Fruit fly (Drosophila melanogaster) whole organism, prepupa: Measurements from ENCODE around the gene CG12012.
A peak's percentile ranks its signal among the peaks of the same experiment; 100 is the strongest.

Experiments
- CG1621 ChIP-seq: fragments of 200-800 bp; sonication (Bioruptor generic); optimal IDR thresholded peaks from 3 replicates; lab custom pipeline; 2018; ENCODE audit warnings: missing biosample characterization, mild to moderate bottlenecking, missing genetic modification characterization
- CG6792 ChIP-seq: fragments of 200-800 bp; sonication (Bioruptor generic); optimal IDR thresholded peaks from 3 replicates; lab custom pipeline; 2016; ENCODE audit warnings: missing biosample characterization, missing genetic modification characterization
- CG6854 ChIP-seq: fragments of 200-800 bp; sonication (Bioruptor generic); optimal IDR thresholded peaks from 2 replicates; lab custom pipeline; 2017; ENCODE audit warnings: missing biosample characterization, mild to moderate bottlenecking, missing genetic modification characterization
- CG8632 ChIP-seq: fragments of 200-800 bp; sonication (Bioruptor generic); optimal IDR thresholded peaks from 3 replicates; lab custom pipeline; 2016; ENCODE audit warnings: missing biosample characterization, missing genetic modification characterization
- cyc ChIP-seq: fragments of 200-800 bp; sonication (Bioruptor generic); optimal IDR thresholded peaks from 3 replicates; lab custom pipeline; 2016; ENCODE audit warnings: missing biosample characterization, missing genetic modification characterization
- salr ChIP-seq, 2 experiments: fragments of 200-800 bp; sonication (Bioruptor generic); optimal IDR thresholded peaks; 3 replicates each; lab custom pipeline; 2016 to 2018; ENCODE audit warnings: missing biosample characterization in 2 of 2, missing genetic modification characterization in 2 of 2, mild to moderate bottlenecking in 1 of 2
- spab ChIP-seq: fragments of 200-800 bp; sonication (Bioruptor generic); optimal IDR thresholded peaks from 2 replicates; lab custom pipeline; 2017; ENCODE audit warnings: missing biosample characterization, mild to moderate bottlenecking, missing genetic modification characterization, missing genetic modification reagents
- ss ChIP-seq, 2 experiments: fragments of 200-800 bp; sonication (Bioruptor generic); optimal IDR thresholded peaks; 2 replicates in 1 of 2; 3 replicates in 1 of 2; lab custom pipeline; 2017 to 2018; ENCODE audit warnings: mild to moderate bottlenecking in 2 of 2, missing biosample characterization in 2 of 2, missing genetic modification characterization in 2 of 2, moderate library complexity in 1 of 2

- TF ChIP-seq salr (GFP tag; optimal IDR thresholded peaks at IDR 0.05; lab: Kevin White, UChicago) (peak in 1 of 2 experiments; percentile 5), spab (no peak), cyc (GFP tag; lab: Kevin White, UChicago) (peak; percentile 74), CG8632 (GFP tag; lab: Kevin White, UChicago) (peak; percentile 79), CG6792 (GFP tag; lab: Kevin White, UChicago) (peak; percentile 80), CG6854 (GFP tag; lab: Kevin White, UChicago) (peak; percentile 82), ss (GFP tag; optimal IDR thresholded peaks at IDR 0.05; lab: Kevin White, UChicago) (peak in 1 of 2 experiments; percentile 67), CG1621 (tag; lab: Kevin White, UChicago) (peak; percentile 31)
Measured at dm6 chr3L:3377965-3378292, 1.4 kb downstream of the CG12012 start, which contains the start of gene Ids.
